Fruit fly (Drosophila melanogaster) whole organism, embryonic: Measurements from ENCODE around the gene IntS10.
A peak's percentile ranks its signal among the peaks of the same experiment; 100 is the strongest.

Experiments used
- Ada2b ChIP-seq: fragments of 200-800 bp; sonication (Bioruptor generic); IDR thresholded peaks from 2 replicates; pipeline ENCODE4 v1.3.6; 2022; ENCODE audit warnings: missing biosample characterization, missing genetic modification characterization
- Adf1 ChIP-seq: fragments of 200-800 bp; sonication (Bioruptor generic); IDR thresholded peaks from 2 replicates; pipeline ENCODE4 v1.3.6; 2022; ENCODE audit warnings: missing biosample characterization, missing genetic modification characterization
- Atf-2 ChIP-seq: fragments of 200-800 bp; sonication (Bioruptor generic); optimal IDR thresholded peaks from 2 replicates; lab custom pipeline; 2016; ENCODE audit warnings: missing biosample characterization, missing genetic modification characterization
- CG10959 ChIP-seq: fragments of 200-800 bp; sonication (Bioruptor generic); IDR thresholded peaks from 2 replicates; pipeline ENCODE4 v1.3.6; 2022; ENCODE audit warnings: missing biosample characterization, missing genetic modification characterization
- CG11456 ChIP-seq: fragments of 200-800 bp; sonication (Bioruptor generic); IDR thresholded peaks from 3 replicates; pipeline ENCODE4 v1.3.6; 2022; ENCODE audit warnings: missing biosample characterization, missing genetic modification characterization
- CG15514 ChIP-seq: fragments of 200-800 bp; sonication (Bioruptor generic); optimal IDR thresholded peaks from 3 replicates; lab custom pipeline; 2017; ENCODE audit warnings: missing biosample characterization, missing genetic modification characterization, mild to moderate bottlenecking, moderate library complexity, missing genetic modification reagents
- CG15601 ChIP-seq: fragments of 200-800 bp; sonication (Bioruptor generic); optimal IDR thresholded peaks from 3 replicates; lab custom pipeline; 2019; ENCODE audit warnings: missing biosample characterization, mild to moderate bottlenecking, missing genetic modification characterization, moderate library complexity
- CG1647 ChIP-seq: fragments of 200-800 bp; sonication (Bioruptor generic); optimal IDR thresholded peaks from 3 replicates; lab custom pipeline; 2016; ENCODE audit warnings: missing biosample characterization, missing genetic modification characterization
- CG17361 ChIP-seq: fragments of 200-800 bp; sonication (Bioruptor generic); IDR thresholded peaks from 3 replicates; pipeline ENCODE4 v1.3.6; 2022; ENCODE audit warnings: missing biosample characterization, missing genetic modification characterization
- CG17612 ChIP-seq: fragments of 200-800 bp; sonication (Bioruptor generic); IDR thresholded peaks from 2 replicates; pipeline ENCODE4 v1.3.6; 2022; ENCODE audit warnings: missing biosample characterization, missing genetic modification characterization
- CG18619 ChIP-seq: fragments of 200-800 bp; sonication (Bioruptor generic); optimal IDR thresholded peaks from 3 replicates; lab custom pipeline; 2017; ENCODE audit warnings: missing biosample characterization, mild to moderate bottlenecking, missing genetic modification characterization
- CG18764 ChIP-seq: fragments of 200-800 bp; sonication (Bioruptor generic); optimal IDR thresholded peaks from 3 replicates; lab custom pipeline; 2016; ENCODE audit warnings: missing biosample characterization, missing genetic modification characterization
- CG2678 ChIP-seq: fragments of 200-800 bp; sonication (Bioruptor generic); optimal IDR thresholded peaks from 3 replicates; lab custom pipeline; 2019; ENCODE audit warnings: missing biosample characterization, mild to moderate bottlenecking, missing genetic modification characterization, moderate library complexity
- CG31224 ChIP-seq: fragments of 200-800 bp; sonication (Bioruptor generic); IDR thresholded peaks from 2 replicates; pipeline ENCODE4 v1.3.6; 2022; ENCODE audit warnings: missing biosample characterization, missing genetic modification characterization
- CG3163 ChIP-seq: fragments of 200-800 bp; sonication (Bioruptor generic); optimal IDR thresholded peaks from 3 replicates; lab custom pipeline; 2016; ENCODE audit warnings: missing biosample characterization, missing genetic modification characterization
- CG3281 ChIP-seq: fragments of 200-800 bp; sonication (Bioruptor generic); optimal IDR thresholded peaks from 3 replicates; lab custom pipeline; 2017; ENCODE audit warnings: missing biosample characterization, mild to moderate bottlenecking, missing genetic modification characterization
- CG33213 ChIP-seq: fragments of 200-800 bp; sonication (Bioruptor generic); optimal IDR thresholded peaks from 3 replicates; lab custom pipeline; 2016; ENCODE audit warnings: missing biosample characterization, missing genetic modification characterization
- CG33557 ChIP-seq: fragments of 200-800 bp; sonication (Bioruptor generic); optimal IDR thresholded peaks from 2 replicates; lab custom pipeline; 2019; ENCODE audit warnings: missing biosample characterization, mild to moderate bottlenecking, missing genetic modification characterization, moderate library complexity
- CG34224 ChIP-seq: fragments of 200-800 bp; sonication (Bioruptor generic); IDR thresholded peaks from 3 replicates; pipeline ENCODE4 v1.3.6; 2022; ENCODE audit warnings: missing biosample characterization, missing genetic modification characterization; ENCODE audit not compliant: partially characterized antibody
- CG4328 ChIP-seq: fragments of 200-800 bp; sonication (Bioruptor generic); optimal IDR thresholded peaks from 3 replicates; lab custom pipeline; 2017; ENCODE audit warnings: missing biosample characterization, missing genetic modification reagents, missing genetic modification characterization
- CG4707 ChIP-seq: fragments of 200-800 bp; sonication (Bioruptor generic); optimal IDR thresholded peaks from 2 replicates; lab custom pipeline; 2018; ENCODE audit warnings: missing biosample characterization, mild to moderate bottlenecking, missing genetic modification characterization, moderate library complexity
- CG6254 ChIP-seq: fragments of 200-800 bp; sonication (Bioruptor generic); optimal IDR thresholded peaks from 3 replicates; lab custom pipeline; 2017; ENCODE audit warnings: mild to moderate bottlenecking, missing biosample characterization, missing genetic modification reagents, missing genetic modification characterization
- CG6272 ChIP-seq: fragments of 200-800 bp; sonication (Bioruptor generic); IDR thresholded peaks from 2 replicates; pipeline ENCODE4 v1.3.6; 2022; ENCODE audit warnings: missing biosample characterization, missing genetic modification characterization
- CG7786 ChIP-seq: fragments of 200-800 bp; sonication (Bioruptor generic); optimal IDR thresholded peaks from 2 replicates; lab custom pipeline; 2016; ENCODE audit warnings: missing biosample characterization, missing genetic modification characterization
- CG7839 ChIP-seq: fragments of 200-800 bp; sonication (Bioruptor generic); optimal IDR thresholded peaks from 3 replicates; lab custom pipeline; 2018; ENCODE audit warnings: missing biosample characterization, mild to moderate bottlenecking, missing genetic modification characterization, moderate library complexity
- D ChIP-seq, 2 experiments: fragments of 200-800 bp in 1 of 2; fragments of >200 bp in 1 of 2; sonication (Bioruptor generic) in 1 of 2; optimal IDR thresholded peaks; 2 replicates in 1 of 2; 3 replicates in 1 of 2; lab custom pipeline; 2017; ENCODE audit warnings: mild to moderate bottlenecking in 1 of 2, missing biosample characterization in 1 of 2, missing genetic modification characterization in 1 of 2, missing genetic modification reagents in 1 of 2
- Drgx ChIP-seq: fragments of 200-800 bp; sonication (Bioruptor generic); IDR thresholded peaks from 2 replicates; pipeline ENCODE4 v1.3.6; 2022; ENCODE audit warnings: missing biosample characterization, missing genetic modification characterization
- Fer1 ChIP-seq: fragments of 200-800 bp; sonication (Bioruptor generic); optimal IDR thresholded peaks from 2 replicates; lab custom pipeline; 2017; ENCODE audit warnings: missing biosample characterization, mild to moderate bottlenecking, missing genetic modification characterization
- Hey ChIP-seq: fragments of 200-800 bp; sonication (Bioruptor generic); optimal IDR thresholded peaks from 3 replicates; lab custom pipeline; 2018; ENCODE audit warnings: missing biosample characterization, mild to moderate bottlenecking, missing genetic modification characterization
- Hmr ChIP-seq: fragments of 200-800 bp; sonication (Bioruptor generic); optimal IDR thresholded peaks from 3 replicates; lab custom pipeline; 2017; ENCODE audit warnings: mild to moderate bottlenecking, missing biosample characterization, missing genetic modification reagents, missing genetic modification characterization
- Hr78 ChIP-seq, 2 experiments: fragments of 200-800 bp in 1 of 2; fragments of >200 bp in 1 of 2; sonication (Bioruptor generic) in 1 of 2; optimal IDR thresholded peaks; 2 replicates each; lab custom pipeline; 2017 to 2019; ENCODE audit warnings: missing biosample characterization in 2 of 2, missing genetic modification characterization in 2 of 2, mild to moderate bottlenecking in 1 of 2, moderate library complexity in 1 of 2
- NFAT ChIP-seq: fragments of 200-800 bp; sonication (Bioruptor generic); IDR thresholded peaks from 2 replicates; pipeline ENCODE4 v1.3.6; 2022; ENCODE audit warnings: missing biosample characterization, missing genetic modification characterization
- PHDP ChIP-seq: fragments of 200-800 bp; sonication (Bioruptor generic); optimal IDR thresholded peaks from 3 replicates; lab custom pipeline; 2018; ENCODE audit warnings: missing biosample characterization, mild to moderate bottlenecking, missing genetic modification characterization, moderate library complexity
- ab ChIP-seq: fragments of 200-800 bp; sonication (Bioruptor generic); optimal IDR thresholded peaks from 2 replicates; lab custom pipeline; 2016; ENCODE audit warnings: missing biosample characterization, missing genetic modification characterization
- bcd ChIP-seq: fragments of 200-800 bp; sonication (Bioruptor generic); optimal IDR thresholded peaks from 2 replicates; lab custom pipeline; 2017; ENCODE audit warnings: missing biosample characterization, mild to moderate bottlenecking, missing genetic modification characterization
- cwo ChIP-seq: fragments of 200-800 bp; sonication (Bioruptor generic); optimal IDR thresholded peaks from 3 replicates; lab custom pipeline; 2017; ENCODE audit warnings: missing biosample characterization, missing genetic modification characterization, mild to moderate bottlenecking, moderate library complexity, missing genetic modification reagents
- dmrt11E ChIP-seq: fragments of 200-800 bp; sonication (Bioruptor generic); optimal IDR thresholded peaks from 3 replicates; lab custom pipeline; 2018; ENCODE audit warnings: missing biosample characterization, mild to moderate bottlenecking, missing genetic modification characterization, moderate library complexity
- emc ChIP-seq: fragments of 200-800 bp; sonication (Bioruptor generic); optimal IDR thresholded peaks from 2 replicates; lab custom pipeline; 2016; ENCODE audit warnings: missing biosample characterization, missing genetic modification characterization
- exex ChIP-seq: fragments of 200-800 bp; sonication (Bioruptor generic); optimal IDR thresholded peaks from 4 replicates; lab custom pipeline; 2018; ENCODE audit warnings: missing biosample characterization, mild to moderate bottlenecking, missing genetic modification characterization, moderate library complexity
- fru ChIP-seq: fragments of >200 bp; optimal IDR thresholded peaks from 2 replicates; lab custom pipeline; 2017
- gem ChIP-seq: fragments of 200-800 bp; sonication (Bioruptor generic); optimal IDR thresholded peaks from 2 replicates; lab custom pipeline; 2019; ENCODE audit warnings: missing biosample characterization, mild to moderate bottlenecking, missing genetic modification characterization, moderate library complexity
- gfzf ChIP-seq: fragments of 200-800 bp; sonication (Bioruptor generic); optimal IDR thresholded peaks from 2 replicates; lab custom pipeline; 2016; ENCODE audit warnings: missing biosample characterization, mild to moderate bottlenecking, missing genetic modification characterization, moderate library complexity
- gsb-n ChIP-seq: fragments of 200-800 bp; sonication (Bioruptor generic); optimal IDR thresholded peaks from 3 replicates; lab custom pipeline; 2018; ENCODE audit warnings: missing biosample characterization, mild to moderate bottlenecking, missing genetic modification characterization
- mam ChIP-seq: fragments of 200-800 bp; sonication (Bioruptor generic); optimal IDR thresholded peaks from 3 replicates; lab custom pipeline; 2016; ENCODE audit warnings: missing biosample characterization, missing genetic modification characterization
- p53 ChIP-seq: fragments of 200-800 bp; sonication (Bioruptor generic); optimal IDR thresholded peaks from 2 replicates; lab custom pipeline; 2016; ENCODE audit warnings: missing biosample characterization, missing genetic modification characterization
- phol ChIP-seq: fragments of 200-800 bp; sonication (Bioruptor generic); optimal IDR thresholded peaks from 3 replicates; lab custom pipeline; 2018; ENCODE audit warnings: missing biosample characterization, mild to moderate bottlenecking, missing genetic modification characterization, moderate library complexity
- run ChIP-seq: fragments of 200-800 bp; sonication (Bioruptor generic); optimal IDR thresholded peaks from 3 replicates; lab custom pipeline; 2018; ENCODE audit warnings: missing biosample characterization, mild to moderate bottlenecking, missing genetic modification characterization
- sim ChIP-seq: fragments of 200-800 bp; sonication (Bioruptor generic); IDR thresholded peaks from 2 replicates; pipeline ENCODE4 v1.3.6; 2022; ENCODE audit warnings: missing biosample characterization, missing genetic modification characterization
- twi ChIP-seq: fragments of 200-800 bp; optimal IDR thresholded peaks from 2 replicates; lab custom pipeline; 2019; ENCODE audit warnings: missing biosample characterization, mild to moderate bottlenecking, missing genetic modification characterization, moderate library complexity
- vfl ChIP-seq: fragments of 200-800 bp; sonication (Bioruptor generic); optimal IDR thresholded peaks from 2 replicates; lab custom pipeline; 2016; ENCODE audit warnings: missing biosample characterization, missing genetic modification characterization
- zen ChIP-seq: fragments of 200-800 bp; sonication (Bioruptor generic); optimal IDR thresholded peaks from 3 replicates; lab custom pipeline; 2018; ENCODE audit warnings: missing biosample characterization, mild to moderate bottlenecking, missing genetic modification characterization, moderate library complexity

IntS10 gene

DNA sequence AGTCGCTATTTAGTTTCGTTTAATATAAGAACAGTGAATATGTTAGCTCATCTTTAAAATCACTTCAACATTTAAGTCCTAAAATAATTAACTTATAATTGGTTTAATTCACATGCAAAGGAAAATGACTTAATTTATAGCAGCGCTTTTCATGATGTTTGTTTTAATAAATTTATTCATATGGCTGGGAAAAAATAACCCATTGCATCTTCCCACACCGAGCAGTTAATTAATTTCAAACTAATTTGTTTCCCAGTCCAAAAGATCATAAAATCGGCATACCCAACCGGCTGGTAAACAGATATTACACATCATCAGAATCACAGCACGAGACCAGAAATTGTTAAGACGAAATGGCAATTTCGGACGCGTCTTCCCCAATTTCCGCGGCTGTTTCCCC, 35.7 kb upstream of the IntS10 start (continued):
- TF ChIP-seq bcd (GFP tag; lab: Kevin White, UChicago) (peak; percentile 45), CG11456 (GFP tag; lab: Robert Waterston, UW) (peak; percentile 58; the same call in 1 of the 3 replicates), zen (no peak), gem (tag; lab: Kevin White, UChicago) (peak; percentile 68), ab (GFP tag; lab: Kevin White, UChicago) (no peak), Fer1 (GFP tag; lab: Kevin White, UChicago) (peak; percentile 6), NFAT (GFP tag; lab: Robert Waterston, UW) (no peak), CG17361 (GFP tag; lab: Robert Waterston, UW) (no peak), emc (GFP tag; lab: Kevin White, UChicago) (no peak), Hr78 (GFP tag; optimal IDR thresholded peaks at IDR 0.05; lab: Kevin White, UChicago) (no peak), Ada2b (0 out of 2 replicates have a peak, but pooled peaks have one; percentile 36), fru (lab: Kevin White, UChicago) (no peak), CG1647 (GFP tag; lab: Kevin White, UChicago) (peak; percentile 11), cwo (GFP tag; lab: Kevin White, UChicago) (peak; percentile 89), phol (tag; lab: Kevin White, UChicago) (peak; percentile 22), CG15514 (GFP tag; lab: Kevin White, UChicago) (peak; percentile 30), Hey (tag; lab: Kevin White, UChicago) (no peak), CG4707 (GFP tag; lab: Kevin White, UChicago) (no peak), PHDP (peak; percentile 58), gfzf (no peak), sim (no peak), twi (tag; lab: Kevin White, UChicago) (no peak), dmrt11E (tag; lab: Kevin White, UChicago) (no peak), Drgx (no peak), vfl (GFP tag; lab: Kevin White, UChicago) (no peak), gsb-n (tag; lab: Kevin White, UChicago) (no peak), CG3281 (GFP tag; lab: Kevin White, UChicago) (peak; percentile 66), Hmr (GFP tag; lab: Kevin White, UChicago) (peak; percentile 73), CG18764 (no peak), CG10959 (GFP tag; lab: Robert Waterston, UW) (no peak), CG31224 (GFP tag; lab: Robert Waterston, UW) (peak; percentile 24; the same call in 1 of the 2 replicates), CG3163 (GFP tag; lab: Kevin White, UChicago) (no peak), CG2678 (tag; lab: Kevin White, UChicago) (peak; percentile 69), exex (tag; lab: Kevin White, UChicago) (no peak), CG6272 (GFP tag; lab: Robert Waterston, UW) (no peak), CG33213 (GFP tag; lab: Kevin White, UChicago) (peak; percentile 18), CG15601 (tag; lab: Kevin White, UChicago) (no peak), CG18619 (peak; percentile 49), Adf1 (GFP tag; lab: Robert Waterston, UW) (no peak), D (optimal IDR thresholded peaks at IDR 0.05; lab: Kevin White, UChicago) (no peak), D (GFP tag; optimal IDR thresholded peaks at IDR 0.05; lab: Kevin White, UChicago) (no peak), CG6254 (GFP tag; lab: Kevin White, UChicago) (no peak), p53 (no peak), CG4328 (GFP tag; lab: Kevin White, UChicago) (no peak), CG34224 (no peak), CG7839 (peak; percentile 61), CG7786 (GFP tag; lab: Kevin White, UChicago) (peak; percentile 57), CG17612 (no peak), CG33557 (GFP tag; lab: Kevin White, UChicago) (no peak), Atf-2 (GFP tag; lab: Kevin White, UChicago) (peak; percentile 29), mam (peak; percentile 27), run (no peak)
